Worm (Caenorhabditis elegans): ENCODE measurements around the gene fbxb-72.

ce11 chrV:736171-736570 lies 12.4 kb upstream of the fbxb-72 start, which contains the start of gene srj-25:
- TF ChIP-seq lin-13 (GFP tag; optimal IDR thresholded peaks at IDR 0.05) (no peak), egl-27 (tag; optimal IDR thresholded peaks at IDR 0.05) (no peak), unc-62 (GFP tag; optimal IDR thresholded peaks at IDR 0.05 in 1 of 2) (no peak), unc-62 (tag; optimal IDR thresholded peaks at IDR 0.05) (no peak), nhr-6 (tag; optimal IDR thresholded peaks at IDR 0.05) (no peak), snpc-4 (tag; optimal IDR thresholded peaks at IDR 0.05) (no peak), ceh-28 (tag; optimal IDR thresholded peaks at IDR 0.05) (no peak)

Measured in whole organism, L4 larva.